Fruit fly (Drosophila melanogaster): ENCODE results near the gene Spase22-23.

Spase22-23 gene

DNA sequence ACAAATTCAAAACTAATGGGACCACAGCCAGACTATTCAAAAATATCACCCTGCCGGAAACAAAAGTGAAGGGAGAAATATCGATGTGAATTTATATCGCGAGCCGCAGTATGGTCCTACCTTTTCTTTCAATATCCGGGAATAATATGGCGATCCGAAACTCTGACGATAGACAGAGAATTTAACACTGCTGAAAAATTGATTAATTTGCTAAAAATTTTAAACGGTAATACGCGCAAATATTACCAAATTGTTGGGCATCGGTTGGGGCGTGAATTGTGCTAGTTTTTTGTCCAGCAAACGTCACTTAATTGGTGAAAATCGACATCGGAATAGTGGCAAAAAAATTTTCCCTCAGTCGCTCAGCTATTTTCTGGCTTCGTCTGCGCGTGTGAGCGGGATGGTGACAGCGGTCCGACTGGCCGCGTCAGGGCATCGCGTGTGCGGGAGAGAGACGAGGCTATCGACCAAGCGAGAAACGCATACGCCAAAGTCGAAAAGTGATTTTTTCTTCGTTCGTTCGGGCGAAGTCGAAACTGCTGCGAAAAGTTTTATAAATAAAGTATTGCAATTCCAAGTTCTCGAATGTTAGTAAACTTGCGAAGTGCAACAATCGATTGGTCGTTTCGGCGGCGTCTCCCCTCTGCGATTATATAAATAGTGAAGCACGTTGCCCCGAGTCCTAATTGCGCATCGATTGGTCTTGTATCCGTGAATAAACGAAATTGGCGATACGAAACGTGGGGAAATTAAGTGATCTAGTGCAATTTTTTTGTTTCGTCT, 779 bp upstream of the Spase22-23 start, which contains the start of gene mask (continued):
- TF ChIP-seq CG1647 (GFP tag; optimal IDR thresholded peaks at IDR 0.05) (peak; percentile 37), Ets65A (GFP tag) (peak; percentile 97), Optix (GFP tag; IDR thresholded peaks at IDR 0.05) (0 out of 3 replicates have a peak, but pooled peaks have one; percentile 59), zf30C (GFP tag; optimal IDR thresholded peaks at IDR 0.05) (no peak), yki (optimal IDR thresholded peaks at IDR 0.05) (no peak), wdn (GFP tag; IDR thresholded peaks at IDR 0.05) (peak; percentile 75), bsh (GFP tag; optimal IDR thresholded peaks at IDR 0.05) (peak; percentile 21 to 54), CG17568 (GFP tag; optimal IDR thresholded peaks at IDR 0.05) (peak; percentile 58), HmgZ (tag; optimal IDR thresholded peaks at IDR 0.05) (peak; percentile 56), CG18476 (GFP tag; optimal IDR thresholded peaks at IDR 0.05) (no peak), CG6813 (GFP tag; optimal IDR thresholded peaks at IDR 0.05) (peak; percentile 78), CG18619 (GFP tag; optimal IDR thresholded peaks at IDR 0.05) (peak; percentile 88), CG1529 (GFP tag; optimal IDR thresholded peaks at IDR 0.05) (peak; percentile 26), cad (GFP tag; optimal IDR thresholded peaks at IDR 0.05) (no peak), Dip2 (GFP tag; IDR thresholded peaks at IDR 0.05) (no peak), D19A (tag; optimal IDR thresholded peaks at IDR 0.05) (peak; percentile 4), nerfin-1 (tag; optimal IDR thresholded peaks at IDR 0.05) (peak; percentile 47), CG3407 (GFP tag; optimal IDR thresholded peaks at IDR 0.05) (peak; percentile 49), CG10209 (GFP tag; optimal IDR thresholded peaks at IDR 0.05) (peak; percentile 74), Dip3 (GFP tag; optimal IDR thresholded peaks at IDR 0.05) (peak; percentile 80), bigmax (GFP tag; optimal IDR thresholded peaks at IDR 0.05) (peak; percentile 12), CG4707 (GFP tag; optimal IDR thresholded peaks at IDR 0.05) (peak; percentile 54), nerfin-2 (GFP tag; IDR thresholded peaks at IDR 0.05; ENCODE audit: partially characterized antibody) (no peak), Aef1 (GFP tag; IDR thresholded peaks at IDR 0.05) (peak; percentile 69), trem (tag; optimal IDR thresholded peaks at IDR 0.05) (peak; percentile 16), so (GFP tag; IDR thresholded peaks at IDR 0.05) (peak; percentile 69; the same call in 1 of the 3 replicates), hkb (optimal IDR thresholded peaks at IDR 0.05) (no peak), hkb (GFP tag; IDR thresholded peaks at IDR 0.05) (peak; percentile 55; the same call in 1 of the 2 replicates), CG8924 (tag; optimal IDR thresholded peaks at IDR 0.05) (peak; percentile 32), HHEX (GFP tag; optimal IDR thresholded peaks at IDR 0.05) (peak; percentile 83), CG2116 (GFP tag; optimal IDR thresholded peaks at IDR 0.05) (peak; percentile 78), MBD-R2 (GFP tag; IDR thresholded peaks at IDR 0.05) (no peak), cato (GFP tag; optimal IDR thresholded peaks at IDR 0.05; ENCODE audit: borderline replicate concordance) (peak; percentile 61), Chrac-16 (GFP tag; optimal IDR thresholded peaks at IDR 0.05) (peak; percentile 27), rib (GFP tag; IDR thresholded peaks at IDR 0.05) (no peak; the same call in 1 of the 2 replicates), CG15696 (tag; optimal IDR thresholded peaks at IDR 0.05) (peak; percentile 15), ara (GFP tag; IDR thresholded peaks at IDR 0.05) (peak; percentile 71), CG16813 (GFP tag; IDR thresholded peaks at IDR 0.05; ENCODE audit: partially characterized antibody) (no peak; the same call in 2 of the 3 replicates), hth (optimal IDR thresholded peaks at IDR 0.05) (no peak), cas (GFP tag; IDR thresholded peaks at IDR 0.05) (no peak; the same call in 1 of the 2 replicates), gro (GFP tag; optimal IDR thresholded peaks at IDR 0.05) (peak; percentile 76), CG11247 (GFP tag; IDR thresholded peaks at IDR 0.05) (peak; percentile 87), fd102C (GFP tag; optimal IDR thresholded peaks at IDR 0.05) (peak; percentile 50), B-H1 (GFP tag; IDR thresholded peaks at IDR 0.05) (peak; percentile 20; the same call in 2 of the 3 replicates), Opbp (GFP tag; IDR thresholded peaks at IDR 0.05; ENCODE audit: partially characterized antibody) (peak; percentile 60; the same call in 2 of the 3 replicates), Dad (GFP tag; optimal IDR thresholded peaks at IDR 0.05) (peak; percentile 80), usp (GFP tag; optimal IDR thresholded peaks at IDR 0.05) (no peak), CG15601 (tag; optimal IDR thresholded peaks at IDR 0.05) (peak; percentile 70), Mad (GFP tag; optimal IDR thresholded peaks at IDR 0.05) (peak; percentile 75), CG16863 (GFP tag; optimal IDR thresholded peaks at IDR 0.05) (peak; percentile 73)
